Worm (Caenorhabditis elegans) whole organism, L2 larva: ENCODE data around the gene W08F4.1.
A peak's percentile ranks its signal among the peaks of the same experiment; 100 is the strongest.

Experiments used
- C34F6.9 ChIP-seq: fragments of 150-350 bp; optimal IDR thresholded peaks from 2 replicates; lab custom pipeline; 2014; ENCODE audit warnings: missing biosample characterization, missing genetic modification characterization
- F13H6.1 ChIP-seq: sonication (generic microtip); optimal IDR thresholded peaks from 2 replicates; lab custom pipeline; 2016; ENCODE audit warnings: missing genetic modification characterization, missing compliant biosample characterization
- R02D3.7 ChIP-seq: fragments of 150-350 bp; optimal IDR thresholded peaks from 2 replicates; lab custom pipeline; 2014; ENCODE audit warnings: missing biosample characterization, missing genetic modification characterization
- Y55F3AM.14 ChIP-seq: fragments of 200-800 bp; sonication (Bioruptor generic); optimal IDR thresholded peaks from 2 replicates; lab custom pipeline; 2018; ENCODE audit warnings: mild to moderate bottlenecking, missing genetic modification characterization, missing compliant biosample characterization
- alr-1 ChIP-seq: fragments of 150-350 bp; optimal IDR thresholded peaks from 2 replicates; lab custom pipeline; 2014; ENCODE audit warnings: missing biosample characterization, missing genetic modification characterization
- blmp-1 ChIP-seq: sonication (generic microtip); optimal IDR thresholded peaks from 2 replicates; lab custom pipeline; 2017; ENCODE audit warnings: missing genetic modification characterization, mild to moderate bottlenecking, missing compliant biosample characterization, antibody characterized with exemption, moderate library complexity; ENCODE audit not compliant: insufficient read depth
- ceh-16 ChIP-seq: fragments of 150-350 bp; optimal IDR thresholded peaks from 2 replicates; lab custom pipeline; 2014; ENCODE audit warnings: missing biosample characterization, missing genetic modification characterization
- ceh-82 ChIP-seq: fragments of 150-350 bp; optimal IDR thresholded peaks from 2 replicates; lab custom pipeline; 2014; ENCODE audit warnings: missing biosample characterization, missing genetic modification characterization
- crh-2 ChIP-seq: sonication (generic microtip); optimal IDR thresholded peaks from 2 replicates; lab custom pipeline; 2017; ENCODE audit warnings: missing biosample characterization, missing genetic modification characterization
- egl-27 ChIP-seq: sonication (generic microtip); optimal IDR thresholded peaks from 3 replicates; lab custom pipeline; 2017; ENCODE audit warnings: missing biosample characterization, missing genetic modification reagents, missing genetic modification characterization
- elt-1 ChIP-seq: fragments of 150-350 bp; optimal IDR thresholded peaks from 2 replicates; lab custom pipeline; 2014; ENCODE audit warnings: missing biosample characterization, missing genetic modification characterization
- elt-3 ChIP-seq: sonication (generic microtip); optimal IDR thresholded peaks from 2 replicates; lab custom pipeline; 2017; ENCODE audit warnings: missing biosample characterization, missing genetic modification characterization
- fos-1 ChIP-seq: fragments of 150-350 bp; optimal IDR thresholded peaks from 2 replicates; lab custom pipeline; 2014; ENCODE audit warnings: missing biosample characterization, missing genetic modification characterization
- gmeb-1 ChIP-seq: fragments of 150-350 bp; optimal IDR thresholded peaks from 2 replicates; lab custom pipeline; 2014; ENCODE audit warnings: missing biosample characterization, missing genetic modification characterization
- lin-11 ChIP-seq: fragments of 150-350 bp; sonication (generic microtip); optimal IDR thresholded peaks from 2 replicates; lab custom pipeline; 2014; ENCODE audit warnings: missing biosample characterization, missing genetic modification characterization, inconsistent platforms, mixed read lengths
- lin-13 ChIP-seq: fragments of 150-350 bp; optimal IDR thresholded peaks from 2 replicates; lab custom pipeline; 2014; ENCODE audit warnings: missing biosample characterization, missing genetic modification reagents, missing genetic modification characterization
- lin-39 ChIP-seq: fragments of 150-350 bp; optimal IDR thresholded peaks from 2 replicates; lab custom pipeline; 2014; ENCODE audit warnings: missing biosample characterization, missing genetic modification reagents, missing genetic modification characterization
- lsy-2 ChIP-seq, 2 experiments: fragments of 150-350 bp in 1 of 2; sonication (generic microtip) in 1 of 2; optimal IDR thresholded peaks; 2 replicates each; lab custom pipeline; 2014 to 2017; ENCODE audit warnings: missing biosample characterization in 2 of 2, missing genetic modification characterization in 2 of 2
- mab-5 ChIP-seq: fragments of 150-350 bp; optimal IDR thresholded peaks from 2 replicates; lab custom pipeline; 2014; ENCODE audit warnings: missing biosample characterization, missing genetic modification characterization
- mbf-1 ChIP-seq: sonication (generic microtip); optimal IDR thresholded peaks from 2 replicates; lab custom pipeline; 2017; ENCODE audit warnings: missing biosample characterization, missing genetic modification characterization
- mdl-1 ChIP-seq, 2 experiments: fragments of 150-350 bp in 1 of 2; sonication (generic microtip) in 1 of 2; optimal IDR thresholded peaks; 2 replicates each; lab custom pipeline; 2017; ENCODE audit warnings: missing biosample characterization in 2 of 2, missing genetic modification characterization in 2 of 2
- nhr-10 ChIP-seq: sonication (generic microtip); optimal IDR thresholded peaks from 2 replicates; lab custom pipeline; 2017; ENCODE audit warnings: missing biosample characterization, missing genetic modification characterization
- nhr-129 ChIP-seq: fragments of 150-350 bp; optimal IDR thresholded peaks from 2 replicates; lab custom pipeline; 2014; ENCODE audit warnings: missing biosample characterization, missing genetic modification characterization
- nhr-237 ChIP-seq: fragments of 150-350 bp; optimal IDR thresholded peaks from 2 replicates; lab custom pipeline; 2014; ENCODE audit warnings: missing biosample characterization, missing genetic modification characterization
- nhr-25 ChIP-seq: fragments of 150-350 bp; sonication (generic microtip); optimal IDR thresholded peaks from 3 replicates; lab custom pipeline; 2014; ENCODE audit warnings: missing biosample characterization, missing genetic modification characterization
- sem-4 ChIP-seq: fragments of 150-350 bp; optimal IDR thresholded peaks from 2 replicates; lab custom pipeline; 2014; ENCODE audit warnings: missing biosample characterization, missing genetic modification reagents, missing genetic modification characterization
- skn-1 ChIP-seq: sonication (generic microtip); optimal IDR thresholded peaks from 2 replicates; lab custom pipeline; 2017; ENCODE audit warnings: missing biosample characterization, missing genetic modification characterization
- sma-3 ChIP-seq: sonication (generic microtip); optimal IDR thresholded peaks from 2 replicates; lab custom pipeline; 2016; ENCODE audit warnings: missing genetic modification reagents, missing genetic modification characterization, missing compliant biosample characterization
- sma-9 ChIP-seq, 2 experiments: fragments of 150-350 bp in 1 of 2; sonication (generic microtip) in 1 of 2; optimal IDR thresholded peaks; 2 replicates each; lab custom pipeline; 2014 to 2016; ENCODE audit warnings: missing genetic modification characterization in 2 of 2, mild to moderate bottlenecking in 1 of 2, missing biosample characterization in 1 of 2, missing compliant biosample characterization in 1 of 2, missing genetic modification reagents in 1 of 2, moderate library complexity in 1 of 2
- snpc-4 ChIP-seq: fragments of 150-350 bp; optimal IDR thresholded peaks from 2 replicates; lab custom pipeline; 2014; ENCODE audit warnings: missing biosample characterization, missing genetic modification characterization
- unc-55 ChIP-seq: fragments of 150-350 bp; sonication (generic microtip); optimal IDR thresholded peaks from 3 replicates; lab custom pipeline; 2014; ENCODE audit warnings: missing biosample characterization, missing genetic modification reagents, missing genetic modification characterization
- ztf-11 ChIP-seq: sonication (generic microtip); optimal IDR thresholded peaks from 2 replicates; lab custom pipeline; 2017; ENCODE audit warnings: missing biosample characterization, missing genetic modification characterization

Gene W08F4.1

ce11 chrII:621141-621540 lies 27.8 kb downstream of the W08F4.1 start:
- TF ChIP-seq nhr-129 (tag; lab: Kevin White, UChicago) (no peak), fos-1 (tag; lab: Kevin White, UChicago) (peak; percentile 96), gmeb-1 (peak; percentile 41), crh-2 (peak; percentile 14)

- TF ChIP-seq lin-13 (GFP tag; lab: Kevin White, UChicago) (peak; percentile 33), sma-9 (GFP tag; optimal IDR thresholded peaks at IDR 0.05; lab: Kevin White, UChicago) (peak; percentile 19), sma-9 (tag; optimal IDR thresholded peaks at IDR 0.05; lab: Kevin White, UChicago) (no peak), C34F6.9 (tag; lab: Kevin White, UChicago) (peak; percentile 43), mab-5 (tag; lab: Kevin White, UChicago) (peak; percentile 4), fos-1 (tag; lab: Kevin White, UChicago) (peak; percentile 61), unc-55 (GFP tag; lab: Kevin White, UChicago) (peak; percentile 59), nhr-129 (tag; lab: Kevin White, UChicago) (peak; percentile 35), skn-1 (tag; lab: Kevin White, UChicago) (no peak), gmeb-1 (no peak), egl-27 (tag; lab: Kevin White, UChicago) (no peak), F13H6.1 (tag; lab: Kevin White, UChicago) (peak; percentile 29)
Measured at ce11 chrII:622478-622877, 29.2 kb downstream of the W08F4.1 start.

ce11 chrII:624443-624842 lies 31.1 kb downstream of the W08F4.1 start, which contains the start of gene T04B8.5:
Gene T04B8.5 (minus strand): TSS chrII:624543.
- TF ChIP-seq nhr-237 (tag; lab: Kevin White, UChicago): no peak
- no peak for TF ChIP-seq lin-39 (tag; lab: Kevin White, UChicago)
- no peak for TF ChIP-seq ceh-82 (tag; lab: Kevin White, UChicago)
- TF ChIP-seq R02D3.7 (tag; lab: Kevin White, UChicago): no peak
- TF ChIP-seq elt-1 (tag; lab: Kevin White, UChicago): no peak
- TF ChIP-seq lin-11: no peak
- TF ChIP-seq nhr-10 (tag; lab: Kevin White, UChicago): no peak
- TF ChIP-seq C34F6.9 (tag; lab: Kevin White, UChicago): no peak
- TF ChIP-seq sem-4 (tag; lab: Kevin White, UChicago): no peak
- no peak for TF ChIP-seq F13H6.1 (tag; lab: Kevin White, UChicago)
- no peak for TF ChIP-seq Y55F3AM.14 (GFP tag; lab: Kevin White, UChicago)
- TF ChIP-seq lsy-2 (tag; optimal IDR thresholded peaks at IDR 0.05; lab: Kevin White, UChicago): no peak
- TF ChIP-seq sma-3: no peak

ce11 chrII:625926-626325 lies 32.6 kb downstream of the W08F4.1 start:
- TF ChIP-seq elt-3 (tag; lab: Kevin White, UChicago) (no peak), gmeb-1 (peak; percentile 53), F13H6.1 (tag; lab: Kevin White, UChicago) (peak; percentile 74), nhr-129 (tag; lab: Kevin White, UChicago) (peak; percentile 36), sma-9 (GFP tag; optimal IDR thresholded peaks at IDR 0.05; lab: Kevin White, UChicago) (peak; percentile 59), sma-9 (tag; optimal IDR thresholded peaks at IDR 0.05; lab: Kevin White, UChicago) (no peak), crh-2 (peak; percentile 3), fos-1 (tag; lab: Kevin White, UChicago) (peak; percentile 63), C34F6.9 (tag; lab: Kevin White, UChicago) (peak; percentile 46), sma-3 (peak; percentile 56), mdl-1 (tag; optimal IDR thresholded peaks at IDR 0.05; lab: Kevin White, UChicago) (no peak), nhr-25 (peak; percentile 73), egl-27 (tag; lab: Kevin White, UChicago) (peak; percentile 1), sem-4 (tag; lab: Kevin White, UChicago) (no peak), ceh-16 (no peak), skn-1 (tag; lab: Kevin White, UChicago) (no peak), blmp-1 (tag; lab: Kevin White, UChicago) (peak; percentile 4)
- TF ChIP-seq, all 48 proteins: peak for 11

- TF ChIP-seq alr-1 (tag; lab: Kevin White, UChicago) (no peak), lin-11 (no peak), snpc-4 (no peak), elt-3 (tag; lab: Kevin White, UChicago) (no peak), ztf-11 (no peak), crh-2 (no peak), Y55F3AM.14 (GFP tag; lab: Kevin White, UChicago) (no peak), sma-9 (GFP tag; optimal IDR thresholded peaks at IDR 0.05; lab: Kevin White, UChicago) (no peak), sma-9 (tag; optimal IDR thresholded peaks at IDR 0.05; lab: Kevin White, UChicago) (no peak), mbf-1 (no peak)
Measured at ce11 chrII:627205-627604, 33.9 kb downstream of the W08F4.1 start, which contains the start of gene arrd-1. Gene arrd-1 (plus strand): TSS chrII:627505.
